Worm (Caenorhabditis elegans): ENCODE data around the gene wago-4.

Gene wago-4

ce11 chrII:12923225-12923624 is 3.9 kb downstream of the wago-4 start:
- TF ChIP-seq nhr-11 (tag; optimal IDR thresholded peaks at IDR 0.05) (no peak), ZK546.5 (tag; optimal IDR thresholded peaks at IDR 0.05) (no peak), lsy-2 (tag; optimal IDR thresholded peaks at IDR 0.05) (no peak), nhr-6 (tag; optimal IDR thresholded peaks at IDR 0.05) (no peak), skn-1 (tag; optimal IDR thresholded peaks at IDR 0.05) (no peak), lin-13 (GFP tag; optimal IDR thresholded peaks at IDR 0.05) (no peak), R02D3.7 (tag; optimal IDR thresholded peaks at IDR 0.05) (no peak), elt-1 (tag; optimal IDR thresholded peaks at IDR 0.05) (no peak), nhr-23 (tag; optimal IDR thresholded peaks at IDR 0.05) (no peak), elt-3 (tag; optimal IDR thresholded peaks at IDR 0.05) (no peak)

- TF ChIP-seq fos-1 (tag; optimal IDR thresholded peaks at IDR 0.05) (no peak), Y55F3AM.14 (GFP tag; optimal IDR thresholded peaks at IDR 0.05) (no peak), mdl-1 (tag; optimal IDR thresholded peaks at IDR 0.05) (no peak), nhr-21 (tag; optimal IDR thresholded peaks at IDR 0.05) (no peak), nhr-237 (tag; optimal IDR thresholded peaks at IDR 0.05) (no peak), dmd-4 (tag; optimal IDR thresholded peaks at IDR 0.05) (no peak), sma-3 (GFP tag; optimal IDR thresholded peaks at IDR 0.05) (no peak)
Observed at ce11 chrII:12925551-12925950, 6.2 kb downstream of the wago-4 start, which contains the start of gene F58G1.8. TSS of gene F58G1.8 (minus strand) at chrII:12925651.

ce11 chrII:12928241-12928640 is 8.9 kb downstream of the wago-4 start, which contains the start of gene F58G1.3:
TSS of gene F58G1.3 (minus strand) at chrII:12928341.
- TF ChIP-seq ceh-82 (tag; optimal IDR thresholded peaks at IDR 0.05) (no peak), gmeb-1 (tag; optimal IDR thresholded peaks at IDR 0.05) (no peak), nhr-11 (tag; optimal IDR thresholded peaks at IDR 0.05) (no peak), nhr-12 (tag; optimal IDR thresholded peaks at IDR 0.05) (no peak), ama-1 (optimal IDR thresholded peaks at IDR 0.05) (no peak), ztf-11 (tag; optimal IDR thresholded peaks at IDR 0.05) (no peak), egl-27 (tag; optimal IDR thresholded peaks at IDR 0.05) (no peak), ZK546.5 (tag; optimal IDR thresholded peaks at IDR 0.05) (no peak), unc-62 (GFP tag; optimal IDR thresholded peaks at IDR 0.05) (no peak), unc-55 (GFP tag; optimal IDR thresholded peaks at IDR 0.05) (no peak), lin-13 (GFP tag; optimal IDR thresholded peaks at IDR 0.05) (no peak), zag-1 (tag; optimal IDR thresholded peaks at IDR 0.05) (no peak), sma-3 (GFP tag; optimal IDR thresholded peaks at IDR 0.05) (no peak), mbf-1 (tag; optimal IDR thresholded peaks at IDR 0.05) (no peak), alr-1 (tag; optimal IDR thresholded peaks at IDR 0.05) (no peak), dmd-4 (tag; optimal IDR thresholded peaks at IDR 0.05) (no peak)

ce11 chrII:12930138-12930537 is 10.8 kb downstream of the wago-4 start:
- TF ChIP-seq fos-1 (tag; optimal IDR thresholded peaks at IDR 0.05), result peak; percentile 13
- no peak for TF ChIP-seq C34F6.9 (tag; optimal IDR thresholded peaks at IDR 0.05)

- no peak for TF ChIP-seq alr-1 (tag; optimal IDR thresholded peaks at IDR 0.05)
- no peak for TF ChIP-seq gmeb-1 (tag; optimal IDR thresholded peaks at IDR 0.05)
- TF ChIP-seq elt-1 (tag; optimal IDR thresholded peaks at IDR 0.05), result no peak
- TF ChIP-seq F13H6.1 (tag; optimal IDR thresholded peaks at IDR 0.05), result no peak
- TF ChIP-seq nhr-237 (tag; optimal IDR thresholded peaks at IDR 0.05), result no peak
- no peak for TF ChIP-seq sma-3 (GFP tag; optimal IDR thresholded peaks at IDR 0.05)
- TF ChIP-seq nhr-25 (tag; optimal IDR thresholded peaks at IDR 0.05), result no peak
- TF ChIP-seq lin-13 (GFP tag; optimal IDR thresholded peaks at IDR 0.05), result no peak
- no peak for TF ChIP-seq nhr-11 (tag; optimal IDR thresholded peaks at IDR 0.05)
- peak; percentile 18 for TF ChIP-seq sma-9 (GFP tag; optimal IDR thresholded peaks at IDR 0.05)
- TF ChIP-seq sma-9 (tag; optimal IDR thresholded peaks at IDR 0.05), result no peak
- no peak for TF ChIP-seq mbf-1 (tag; optimal IDR thresholded peaks at IDR 0.05)
- TF ChIP-seq ceh-16 (tag; optimal IDR thresholded peaks at IDR 0.05), result no peak
- TF ChIP-seq nhr-6 (tag; optimal IDR thresholded peaks at IDR 0.05), result no peak
- peak; percentile 81 for TF ChIP-seq fos-1 (tag; optimal IDR thresholded peaks at IDR 0.05)
- peak; percentile 85 for TF ChIP-seq crh-2 (tag; optimal IDR thresholded peaks at IDR 0.05)
- TF ChIP-seq lin-11 (tag; optimal IDR thresholded peaks at IDR 0.05), result no peak
- TF ChIP-seq lsy-2 (tag; optimal IDR thresholded peaks at IDR 0.05), result no peak
- TF ChIP-seq egl-27 (tag; optimal IDR thresholded peaks at IDR 0.05), result no peak
Observed at ce11 chrII:12931456-12931923, 12.1 kb downstream of the wago-4 start, which contains the start of gene dct-18. TSS of gene dct-18 (plus strand) at chrII:12931873.
